Worm (Caenorhabditis elegans) whole organism, L4 larva: Measurements from ENCODE around the gene srv-9.

Source experiments
- fkh-10 ChIP-seq: fragments of 150-350 bp; optimal IDR thresholded peaks from 2 replicates; lab custom pipeline; 2014; ENCODE audit warnings: missing biosample characterization, missing genetic modification reagents, missing genetic modification characterization
- mdl-1 ChIP-seq, 2 experiments: fragments of 150-350 bp in 1 of 2; sonication (generic microtip) in 1 of 2; optimal IDR thresholded peaks; 2 replicates each; lab custom pipeline; 2014 to 2017; ENCODE audit warnings: missing biosample characterization in 2 of 2, missing genetic modification characterization in 2 of 2
- unc-62 ChIP-seq, 3 experiments: fragments of 150-350 bp in 1 of 3; sonication (generic microtip); optimal IDR thresholded peaks in 2 of 3; peaks in 1 of 3; 1 replicate in 1 of 3; 2 replicates in 2 of 3; lab custom pipeline; 2014 to 2017; ENCODE audit warnings: missing biosample characterization in 3 of 3, missing genetic modification characterization in 3 of 3, missing genetic modification reagents in 3 of 3, missing genotype in 1 of 3

DNA sequence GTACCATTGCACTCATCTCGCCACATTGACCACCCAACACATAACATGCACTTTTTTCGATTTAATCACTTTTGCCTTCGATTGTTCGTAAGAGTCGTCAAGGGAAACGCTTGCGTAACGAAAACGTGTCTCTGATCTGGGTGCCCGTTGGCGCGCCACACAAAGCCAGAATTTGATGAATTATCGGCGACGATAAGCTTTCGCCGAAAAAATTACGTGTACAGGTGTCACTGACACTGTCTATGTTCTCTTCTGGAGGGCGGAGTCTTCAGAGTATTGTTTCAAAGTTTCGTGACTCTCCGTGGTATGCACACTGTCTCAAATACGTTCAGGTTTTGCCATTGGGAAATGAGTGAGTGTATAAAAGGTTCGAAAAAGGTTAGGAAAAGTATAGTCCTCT is 12.3 kb downstream of the srv-9 start, which contains the start of gene F53F1.4:
- TF ChIP-seq mdl-1 (tag; optimal IDR thresholded peaks at IDR 0.05; lab: Kevin White, UChicago) (no peak), fkh-10 (GFP tag; lab: Kevin White, UChicago) (no peak), unc-62 (GFP tag; optimal IDR thresholded peaks at IDR 0.05 in 1 of 2; lab: Kevin White, UChicago) (no peak), unc-62 (tag; optimal IDR thresholded peaks at IDR 0.05; lab: Kevin White, UChicago) (no peak)
